Worm (Caenorhabditis elegans) whole organism, early embryonic: ENCODE measurements around the gene pepm-1.

Experiments
- B0310.2 ChIP-seq: sonication (generic microtip); optimal IDR thresholded peaks from 2 replicates; lab custom pipeline; 2016; ENCODE audit warnings: mild to moderate bottlenecking, missing genetic modification characterization, missing compliant biosample characterization
- aly-1 ChIP-seq: sonication (generic microtip); optimal IDR thresholded peaks from 2 replicates; lab custom pipeline; 2016; ENCODE audit warnings: missing genetic modification characterization, missing compliant biosample characterization
- ama-1 ChIP-seq: fragments of 150-350 bp; optimal IDR thresholded peaks from 2 replicates; lab custom pipeline; 2014
- ets-7 ChIP-seq: sonication (generic microtip); optimal IDR thresholded peaks from 2 replicates; lab custom pipeline; 2016; ENCODE audit warnings: missing genotype, missing genetic modification characterization, missing compliant biosample characterization
- flt-1 ChIP-seq: fragments of 200-800 bp; sonication (Bioruptor generic); IDR thresholded peaks from 2 replicates; pipeline ENCODE4 v1.3.6; 2022; ENCODE audit warnings: missing genetic modification characterization, missing compliant biosample characterization
- hmbx-1 ChIP-seq: sonication (generic microtip); optimal IDR thresholded peaks from 2 replicates; lab custom pipeline; 2016; ENCODE audit warnings: mild to moderate bottlenecking, missing genetic modification characterization, missing compliant biosample characterization
- scrt-1 ChIP-seq: fragments of 200-800 bp; sonication (Bioruptor generic); IDR thresholded peaks from 2 replicates; pipeline ENCODE4 v1.3.6; 2022; ENCODE audit warnings: missing genetic modification characterization, missing compliant biosample characterization
- tbx-37 ChIP-seq: fragments of 200-800 bp; sonication (Bioruptor generic); conservative IDR thresholded peaks from 2 replicates; pipeline ENCODE4 v1.3.6; 2022; ENCODE audit warnings: missing genetic modification reagents, missing genetic modification characterization, missing compliant biosample characterization
- tra-4 ChIP-seq: sonication (generic microtip); optimal IDR thresholded peaks from 2 replicates; lab custom pipeline; 2017; ENCODE audit warnings: missing genetic modification characterization, missing compliant biosample characterization

ce11 chrV:14301076-14301475 lies 27.8 kb upstream of the pepm-1 start, which contains the start of gene F14D7.6:
- no peak for TF ChIP-seq ets-7 (tag; lab: Kevin White, UChicago)
- TF ChIP-seq ama-1 (lab: Kevin White, UChicago), result no peak
- no peak for TF ChIP-seq aly-1 (tag; lab: Kevin White, UChicago)
- no peak for TF ChIP-seq flt-1 (GFP tag; lab: Robert Waterston, UW)
- no peak for TF ChIP-seq B0310.2 (tag; lab: Kevin White, UChicago)
- TF ChIP-seq tra-4, result no peak
- no peak for TF ChIP-seq scrt-1
- no peak for TF ChIP-seq tbx-37
- no peak for TF ChIP-seq hmbx-1 (tag; lab: Kevin White, UChicago)
